Worm (Caenorhabditis elegans) whole organism, L2 larva: ENCODE data around the gene clec-82.

Experiments used
- C34F6.9 ChIP-seq: fragments of 150-350 bp; optimal IDR thresholded peaks from 2 replicates; lab custom pipeline; 2014; ENCODE audit warnings: missing biosample characterization, missing genetic modification characterization
- F13H6.1 ChIP-seq: sonication (generic microtip); optimal IDR thresholded peaks from 2 replicates; lab custom pipeline; 2016; ENCODE audit warnings: missing genetic modification characterization, missing compliant biosample characterization
- R02D3.7 ChIP-seq: fragments of 150-350 bp; optimal IDR thresholded peaks from 2 replicates; lab custom pipeline; 2014; ENCODE audit warnings: missing biosample characterization, missing genetic modification characterization
- ZK546.5 ChIP-seq: sonication (generic microtip); optimal IDR thresholded peaks from 2 replicates; lab custom pipeline; 2017; ENCODE audit warnings: missing biosample characterization, missing genetic modification characterization
- ama-1 ChIP-seq: fragments of 150-350 bp; optimal IDR thresholded peaks from 2 replicates; lab custom pipeline; 2018; ENCODE audit warnings: inconsistent platforms
- ceh-16 ChIP-seq: fragments of 150-350 bp; optimal IDR thresholded peaks from 2 replicates; lab custom pipeline; 2014; ENCODE audit warnings: missing biosample characterization, missing genetic modification characterization
- ceh-82 ChIP-seq: fragments of 150-350 bp; optimal IDR thresholded peaks from 2 replicates; lab custom pipeline; 2014; ENCODE audit warnings: missing biosample characterization, missing genetic modification characterization
- crh-2 ChIP-seq: sonication (generic microtip); optimal IDR thresholded peaks from 2 replicates; lab custom pipeline; 2017; ENCODE audit warnings: missing biosample characterization, missing genetic modification characterization
- dmd-4 ChIP-seq: sonication (generic microtip); optimal IDR thresholded peaks from 2 replicates; lab custom pipeline; 2017; ENCODE audit warnings: missing biosample characterization, missing genetic modification characterization
- egl-27 ChIP-seq: sonication (generic microtip); optimal IDR thresholded peaks from 3 replicates; lab custom pipeline; 2017; ENCODE audit warnings: missing biosample characterization, missing genetic modification reagents, missing genetic modification characterization
- elt-1 ChIP-seq: fragments of 150-350 bp; optimal IDR thresholded peaks from 2 replicates; lab custom pipeline; 2014; ENCODE audit warnings: missing biosample characterization, missing genetic modification characterization
- fos-1 ChIP-seq: fragments of 150-350 bp; optimal IDR thresholded peaks from 2 replicates; lab custom pipeline; 2014; ENCODE audit warnings: missing biosample characterization, missing genetic modification characterization
- lin-11 ChIP-seq: fragments of 150-350 bp; sonication (generic microtip); optimal IDR thresholded peaks from 2 replicates; lab custom pipeline; 2014; ENCODE audit warnings: missing biosample characterization, missing genetic modification characterization, inconsistent platforms, mixed read lengths
- lin-13 ChIP-seq: fragments of 150-350 bp; optimal IDR thresholded peaks from 2 replicates; lab custom pipeline; 2014; ENCODE audit warnings: missing biosample characterization, missing genetic modification reagents, missing genetic modification characterization
- lsy-2 ChIP-seq, 2 experiments: fragments of 150-350 bp in 1 of 2; sonication (generic microtip) in 1 of 2; optimal IDR thresholded peaks; 2 replicates each; lab custom pipeline; 2014 to 2017; ENCODE audit warnings: missing biosample characterization in 2 of 2, missing genetic modification characterization in 2 of 2
- mab-5 ChIP-seq: fragments of 150-350 bp; optimal IDR thresholded peaks from 2 replicates; lab custom pipeline; 2014; ENCODE audit warnings: missing biosample characterization, missing genetic modification characterization
- mbf-1 ChIP-seq: sonication (generic microtip); optimal IDR thresholded peaks from 2 replicates; lab custom pipeline; 2017; ENCODE audit warnings: missing biosample characterization, missing genetic modification characterization
- nhr-10 ChIP-seq: sonication (generic microtip); optimal IDR thresholded peaks from 2 replicates; lab custom pipeline; 2017; ENCODE audit warnings: missing biosample characterization, missing genetic modification characterization
- nhr-12 ChIP-seq: fragments of 150-350 bp; optimal IDR thresholded peaks from 2 replicates; lab custom pipeline; 2014; ENCODE audit warnings: missing biosample characterization, missing genetic modification characterization
- nhr-23 ChIP-seq: fragments of 150-350 bp; optimal IDR thresholded peaks from 2 replicates; lab custom pipeline; 2014; ENCODE audit warnings: missing biosample characterization, missing genetic modification reagents, missing genetic modification characterization
- nhr-237 ChIP-seq: fragments of 150-350 bp; optimal IDR thresholded peaks from 2 replicates; lab custom pipeline; 2014; ENCODE audit warnings: missing biosample characterization, missing genetic modification characterization
- nhr-25 ChIP-seq: fragments of 150-350 bp; sonication (generic microtip); optimal IDR thresholded peaks from 3 replicates; lab custom pipeline; 2014; ENCODE audit warnings: missing biosample characterization, missing genetic modification characterization
- nhr-77 ChIP-seq: fragments of 150-350 bp; optimal IDR thresholded peaks from 2 replicates; lab custom pipeline; 2014; ENCODE audit warnings: missing biosample characterization, missing genetic modification characterization
- peb-1 ChIP-seq: fragments of 150-350 bp; optimal IDR thresholded peaks from 2 replicates; lab custom pipeline; 2014; ENCODE audit warnings: missing biosample characterization, missing genetic modification characterization
- sem-4 ChIP-seq: fragments of 150-350 bp; optimal IDR thresholded peaks from 2 replicates; lab custom pipeline; 2014; ENCODE audit warnings: missing biosample characterization, missing genetic modification reagents, missing genetic modification characterization
- skn-1 ChIP-seq: sonication (generic microtip); optimal IDR thresholded peaks from 2 replicates; lab custom pipeline; 2017; ENCODE audit warnings: missing biosample characterization, missing genetic modification characterization
- sma-3 ChIP-seq: sonication (generic microtip); optimal IDR thresholded peaks from 2 replicates; lab custom pipeline; 2016; ENCODE audit warnings: missing genetic modification reagents, missing genetic modification characterization, missing compliant biosample characterization
- snpc-4 ChIP-seq: fragments of 150-350 bp; optimal IDR thresholded peaks from 2 replicates; lab custom pipeline; 2014; ENCODE audit warnings: missing biosample characterization, missing genetic modification characterization
- unc-62 ChIP-seq: fragments of 150-350 bp; optimal IDR thresholded peaks from 2 replicates; lab custom pipeline; 2014; ENCODE audit warnings: missing biosample characterization, missing genetic modification reagents, missing genetic modification characterization
- ztf-1 ChIP-seq: fragments of 200-800 bp; sonication (Bioruptor generic); conservative IDR thresholded peaks from 2 replicates; pipeline ENCODE4 v1.3.6; 2022; ENCODE audit warnings: missing genetic modification characterization, missing compliant biosample characterization
- ztf-4 ChIP-seq: fragments of 150-350 bp; optimal IDR thresholded peaks from 2 replicates; lab custom pipeline; 2014; ENCODE audit warnings: missing biosample characterization, missing genetic modification characterization

clec-82 gene

DNA sequence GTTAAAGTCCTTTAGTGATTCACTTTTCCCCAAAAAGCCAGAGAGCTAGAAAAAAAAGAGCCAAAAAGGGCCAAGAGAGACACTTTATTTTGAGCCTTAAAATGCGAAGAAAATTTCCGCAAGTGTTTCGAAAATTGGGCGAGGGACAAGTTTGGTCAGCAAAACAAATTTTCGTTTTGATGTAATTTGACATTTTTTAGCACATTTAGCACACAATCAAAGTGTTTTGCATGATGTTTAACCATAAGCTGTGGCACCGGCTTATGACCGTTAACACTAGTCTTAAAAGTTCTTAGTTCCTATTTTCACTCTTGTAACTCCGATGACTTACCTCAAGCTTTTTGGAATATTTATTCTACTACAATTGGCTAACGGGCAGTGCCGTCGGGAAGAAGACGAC lies 15.1 kb upstream of the clec-82 start, which contains the start of gene Y54G2A.37:
Y54G2A.37 (plus strand) TSS at position 301 of the 400 bp plus-strand sequence.
- TF ChIP-seq lsy-2 (tag; optimal IDR thresholded peaks at IDR 0.05; lab: Kevin White, UChicago) = no peak
- no peak for TF ChIP-seq peb-1 (tag; lab: Kevin White, UChicago)
- no peak for TF ChIP-seq nhr-23 (tag; lab: Kevin White, UChicago)
- no peak for TF ChIP-seq nhr-10 (tag; lab: Kevin White, UChicago)
- TF ChIP-seq F13H6.1 (tag; lab: Kevin White, UChicago) = no peak
- TF ChIP-seq nhr-237 (tag; lab: Kevin White, UChicago) = no peak
- no peak for TF ChIP-seq dmd-4 (tag; lab: Kevin White, UChicago)

DNA sequence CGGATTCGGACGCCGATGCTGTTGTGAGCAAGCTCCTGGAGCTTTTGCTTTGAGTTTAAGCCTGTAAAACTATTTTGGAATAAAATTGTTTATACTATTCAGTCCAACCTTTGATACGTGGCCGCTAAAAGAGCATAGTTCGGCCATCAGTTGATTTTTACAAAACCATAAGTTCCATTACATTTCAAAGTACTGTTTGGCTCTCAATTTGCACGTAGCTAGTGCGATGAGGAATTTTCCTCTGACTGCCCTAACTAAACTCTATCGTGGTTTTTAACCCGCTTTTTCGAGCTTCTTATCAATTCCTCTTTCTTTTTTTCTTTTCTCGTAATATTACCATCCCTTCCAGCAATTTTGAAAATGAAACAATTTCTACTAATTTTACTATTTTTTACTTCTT lies 12.0 kb upstream of the clec-82 start, which contains the start of gene clec-80:
clec-80 (plus strand) TSS at position 301 of the 400 bp plus-strand sequence.
- TF ChIP-seq dmd-4 (tag; lab: Kevin White, UChicago) (no peak), nhr-10 (tag; lab: Kevin White, UChicago) (no peak), lin-13 (GFP tag; lab: Kevin White, UChicago) (no peak), nhr-25 (no peak), ztf-1 (GFP tag; lab: Robert Waterston, UW) (no peak), sma-3 (no peak), nhr-237 (tag; lab: Kevin White, UChicago) (no peak), mbf-1 (tag; lab: Kevin White, UChicago) (no peak), ZK546.5 (tag; lab: Kevin White, UChicago) (no peak), ceh-82 (tag; lab: Kevin White, UChicago) (no peak), ama-1 (lab: Kevin White, UChicago) (no peak), unc-62 (GFP tag; lab: Kevin White, UChicago) (no peak), mab-5 (tag; lab: Kevin White, UChicago) (no peak), lsy-2 (tag; optimal IDR thresholded peaks at IDR 0.05; lab: Kevin White, UChicago) (no peak)
- TF ChIP-seq, all 48 proteins: peak for 0

DNA sequence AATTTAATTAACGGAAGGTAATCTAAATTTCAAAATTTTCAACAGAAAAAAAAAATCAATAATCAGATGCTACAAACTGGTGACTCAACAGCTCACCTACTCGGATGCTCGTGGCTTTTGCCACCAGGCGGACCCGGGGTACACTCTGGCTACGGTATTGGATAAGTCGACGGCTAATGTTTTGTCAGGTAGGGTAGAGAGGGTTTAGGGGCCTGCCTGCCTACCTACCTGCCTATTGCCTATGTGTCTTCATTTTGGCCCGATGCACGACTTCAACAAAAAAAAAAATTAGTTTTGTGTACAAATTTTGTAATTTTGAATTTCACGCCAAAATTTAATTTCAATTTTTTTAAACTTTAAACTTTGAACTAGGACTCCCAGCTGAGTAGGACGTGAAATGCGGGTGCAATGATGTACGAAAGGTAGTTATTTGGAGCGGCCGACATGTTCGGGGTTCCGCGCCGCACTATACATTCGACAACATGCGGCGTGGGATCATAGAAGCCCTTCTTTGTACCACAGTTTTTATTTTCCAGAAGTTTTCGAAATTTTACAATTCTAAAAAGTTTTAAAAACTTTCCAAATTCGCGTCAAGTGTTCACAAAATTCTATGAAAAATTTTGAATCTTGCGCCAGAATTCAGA lies 9.9 kb upstream of the clec-82 start:
- TF ChIP-seq R02D3.7 = no peak
- TF ChIP-seq ZK546.5 (tag; lab: Kevin White, UChicago) = no peak
- TF ChIP-seq C34F6.9 (tag; lab: Kevin White, UChicago) = no peak
- no peak for TF ChIP-seq nhr-23 (tag; lab: Kevin White, UChicago)
- TF ChIP-seq ztf-4 (tag; lab: Kevin White, UChicago) = no peak
- no peak for TF ChIP-seq sem-4 (tag; lab: Kevin White, UChicago)
- TF ChIP-seq mbf-1 (tag; lab: Kevin White, UChicago) = no peak

DNA sequence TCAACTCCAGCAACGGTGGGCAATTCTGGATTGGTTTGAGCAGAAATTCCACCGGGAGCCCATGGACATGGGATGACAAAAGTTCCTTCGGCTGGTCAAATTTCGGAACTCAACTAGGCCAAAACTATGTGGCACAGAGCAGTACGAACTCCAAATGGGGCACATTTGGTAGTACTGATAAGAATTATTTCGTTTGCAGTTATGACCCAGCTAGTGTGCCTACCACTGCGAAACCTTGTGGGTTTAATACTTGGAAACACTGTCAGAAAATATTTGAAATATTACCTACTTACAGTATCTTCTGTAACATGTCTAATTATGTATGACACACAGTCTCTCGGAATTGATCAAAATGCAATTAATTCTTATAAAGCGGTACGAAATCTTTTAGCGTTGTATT lies 9.1 kb upstream of the clec-82 start:
- TF ChIP-seq sem-4 (tag; lab: Kevin White, UChicago) = no peak

DNA sequence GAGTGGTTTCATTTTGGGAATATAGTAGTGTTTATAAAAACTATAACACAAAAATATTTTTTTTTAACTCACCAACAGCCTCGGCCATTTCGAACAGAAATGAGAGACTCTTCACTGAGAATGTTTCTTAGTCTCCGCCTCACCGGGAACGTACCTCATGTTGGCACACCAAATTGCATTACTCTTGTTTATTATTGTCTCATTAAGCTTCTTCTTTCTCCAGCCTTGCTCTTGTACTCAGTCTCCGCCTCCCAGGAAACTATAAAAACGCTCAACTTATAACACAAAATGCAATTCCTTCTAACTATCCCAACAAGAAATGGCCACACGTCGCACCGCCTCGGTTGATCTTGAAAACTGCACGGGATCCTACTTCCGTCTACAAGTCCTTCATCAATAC lies 2.9 kb upstream of the clec-82 start, which contains the start of the genes Y54G2A.48 and pudl-1:
Y54G2A.48 (minus strand) TSS at position 101 of the 400 bp plus-strand sequence.
pudl-1 (plus strand) TSS at position 320 of the 400 bp plus-strand sequence.
- TF ChIP-seq elt-1 (no peak), ama-1 (lab: Kevin White, UChicago) (no peak), ztf-1 (GFP tag; lab: Robert Waterston, UW) (no peak), nhr-12 (no peak), ZK546.5 (tag; lab: Kevin White, UChicago) (no peak), snpc-4 (tag; lab: Kevin White, UChicago) (no peak), fos-1 (tag; lab: Kevin White, UChicago) (no peak), sem-4 (tag; lab: Kevin White, UChicago) (no peak), mab-5 (tag; lab: Kevin White, UChicago) (no peak), ztf-4 (tag; lab: Kevin White, UChicago) (no peak), unc-62 (GFP tag; lab: Kevin White, UChicago) (no peak), nhr-77 (tag; lab: Kevin White, UChicago) (no peak), crh-2 (tag; lab: Kevin White, UChicago) (no peak), ceh-16 (tag; lab: Kevin White, UChicago) (no peak), C34F6.9 (tag; lab: Kevin White, UChicago) (no peak), lin-13 (GFP tag; lab: Kevin White, UChicago) (no peak), mbf-1 (tag; lab: Kevin White, UChicago) (no peak)

DNA sequence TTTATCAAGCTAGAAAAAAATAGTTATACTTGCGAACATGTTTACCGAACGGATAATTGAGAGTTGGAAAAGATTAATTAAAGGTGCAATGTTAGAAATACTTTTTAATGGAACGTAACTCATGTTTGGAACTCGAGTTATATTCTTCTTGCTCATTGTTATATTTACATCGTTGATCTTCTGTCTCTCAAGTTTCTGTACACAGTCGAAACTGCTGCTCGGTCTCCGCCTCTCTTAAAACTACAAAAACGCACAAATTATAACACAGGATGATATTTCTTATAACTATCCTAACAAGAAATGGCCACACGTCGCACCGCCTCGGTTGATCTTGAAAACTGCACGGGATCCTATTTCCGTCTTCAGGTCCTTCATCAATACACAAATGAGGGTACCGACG lies 948 bp upstream of the clec-82 start, which contains the start of gene pudl-2:
pudl-2 (plus strand) TSS at position 301 of the 400 bp plus-strand sequence.
- TF ChIP-seq egl-27 (tag; lab: Kevin White, UChicago) (no peak), nhr-23 (tag; lab: Kevin White, UChicago) (no peak), nhr-25 (no peak), lin-11 (tag; lab: Kevin White, UChicago) (no peak), dmd-4 (tag; lab: Kevin White, UChicago) (no peak), sma-3 (no peak), peb-1 (tag; lab: Kevin White, UChicago) (no peak), skn-1 (no peak), C34F6.9 (tag; lab: Kevin White, UChicago) (no peak)
